Worm (Caenorhabditis elegans): ENCODE data around the gene clec-242.

The clec-242 gene

ce11 chrV:17223305-17223704 is 22.0 kb downstream of the clec-242 start, which contains the start of gene srh-252:
Gene srh-252, minus strand, starts transcription at chrV:17223405.
- no peak for TF ChIP-seq egl-27 (tag; optimal IDR thresholded peaks at IDR 0.05)
- TF ChIP-seq snpc-4 (tag; optimal IDR thresholded peaks at IDR 0.05): no peak
- no peak for TF ChIP-seq R02D3.7 (tag; optimal IDR thresholded peaks at IDR 0.05)
- TF ChIP-seq lin-39 (tag; optimal IDR thresholded peaks at IDR 0.05): no peak

ce11 chrV:17220345-17220744 is 25.0 kb downstream of the clec-242 start, which contains the start of gene srh-109:
Gene srh-109, minus strand, starts transcription at chrV:17220445.
- TF ChIP-seq lin-13 (GFP tag; optimal IDR thresholded peaks at IDR 0.05): no peak
- no peak for TF ChIP-seq blmp-1 (tag; optimal IDR thresholded peaks at IDR 0.05; ENCODE audit: insufficient read depth)
- TF ChIP-seq F13H6.1 (tag; optimal IDR thresholded peaks at IDR 0.05): no peak
- TF ChIP-seq elt-1 (tag; optimal IDR thresholded peaks at IDR 0.05): no peak

- TF ChIP-seq mab-5 (tag; optimal IDR thresholded peaks at IDR 0.05) (no peak), ceh-16 (tag; optimal IDR thresholded peaks at IDR 0.05) (no peak), nhr-11 (tag; optimal IDR thresholded peaks at IDR 0.05) (no peak), gmeb-1 (tag; optimal IDR thresholded peaks at IDR 0.05) (no peak), Y55F3AM.14 (GFP tag; optimal IDR thresholded peaks at IDR 0.05) (no peak), nhr-237 (tag; optimal IDR thresholded peaks at IDR 0.05) (no peak), R02D3.7 (tag; optimal IDR thresholded peaks at IDR 0.05) (no peak), lin-11 (tag; optimal IDR thresholded peaks at IDR 0.05) (no peak), sem-4 (tag; optimal IDR thresholded peaks at IDR 0.05) (no peak), nhr-77 (tag; optimal IDR thresholded peaks at IDR 0.05) (no peak), ztf-1 (GFP tag; conservative IDR thresholded peaks at IDR 0.05) (no peak), mdl-1 (tag; optimal IDR thresholded peaks at IDR 0.05) (no peak), egl-27 (tag; optimal IDR thresholded peaks at IDR 0.05) (no peak), C34F6.9 (tag; optimal IDR thresholded peaks at IDR 0.05) (no peak), skn-1 (tag; optimal IDR thresholded peaks at IDR 0.05) (no peak), zag-1 (tag; optimal IDR thresholded peaks at IDR 0.05) (no peak), nhr-23 (tag; optimal IDR thresholded peaks at IDR 0.05) (no peak)
Observed at ce11 chrV:17217690-17218089, 27.6 kb downstream of the clec-242 start, which contains the start of gene srbc-62. Gene srbc-62, plus strand, starts transcription at chrV:17217990.

- TF ChIP-seq aly-2 (tag; optimal IDR thresholded peaks at IDR 0.05) (no peak), ztf-4 (tag; optimal IDR thresholded peaks at IDR 0.05) (no peak), nhr-129 (tag; optimal IDR thresholded peaks at IDR 0.05) (no peak), sma-9 (GFP tag; optimal IDR thresholded peaks at IDR 0.05) (no peak), sma-9 (tag; optimal IDR thresholded peaks at IDR 0.05) (no peak), alr-1 (tag; optimal IDR thresholded peaks at IDR 0.05) (no peak)
Observed at ce11 chrV:17215602-17216001, 29.7 kb downstream of the clec-242 start.

ce11 chrV:17212743-17213142 is 32.6 kb downstream of the clec-242 start, which contains the start of gene srh-113:
Gene srh-113, plus strand, starts transcription at chrV:17213043.
- TF ChIP-seq nhr-12 (tag; optimal IDR thresholded peaks at IDR 0.05) (no peak), ZK546.5 (tag; optimal IDR thresholded peaks at IDR 0.05) (no peak), nhr-11 (tag; optimal IDR thresholded peaks at IDR 0.05) (no peak), aly-2 (tag; optimal IDR thresholded peaks at IDR 0.05) (no peak), ceh-82 (tag; optimal IDR thresholded peaks at IDR 0.05) (no peak), egl-27 (tag; optimal IDR thresholded peaks at IDR 0.05) (no peak), lin-39 (tag; optimal IDR thresholded peaks at IDR 0.05) (no peak), nhr-6 (tag; optimal IDR thresholded peaks at IDR 0.05) (no peak), nhr-25 (tag; optimal IDR thresholded peaks at IDR 0.05) (no peak), nhr-237 (tag; optimal IDR thresholded peaks at IDR 0.05) (no peak), fos-1 (tag; optimal IDR thresholded peaks at IDR 0.05) (no peak), mbf-1 (tag; optimal IDR thresholded peaks at IDR 0.05) (no peak)
